Worm (Caenorhabditis elegans): ENCODE measurements around the gene C27F2.10.

DNA sequence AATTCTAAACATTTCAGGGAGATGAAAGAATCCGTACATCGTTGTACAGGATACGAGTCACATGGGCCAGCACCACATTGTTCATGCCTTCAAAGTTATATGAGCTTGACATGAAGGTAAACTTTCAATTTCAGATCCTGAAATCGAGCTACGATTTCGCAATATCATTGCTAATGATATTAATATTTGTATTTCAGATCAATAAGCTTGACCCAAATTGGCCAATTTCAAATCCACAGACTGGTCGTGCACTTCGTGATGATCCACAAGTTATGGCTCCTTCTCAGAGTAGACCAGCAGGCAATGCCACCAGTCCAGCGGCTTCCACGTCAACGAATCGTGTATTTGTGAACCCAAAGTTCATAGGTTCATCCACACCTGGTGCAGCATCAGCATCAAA is 39.7 kb upstream of the C27F2.10 start:
- TF ChIP-seq nhr-237 (tag; optimal IDR thresholded peaks at IDR 0.05) = no peak
- TF ChIP-seq nhr-77 (tag; optimal IDR thresholded peaks at IDR 0.05) = no peak
- TF ChIP-seq F13H6.1 (tag; optimal IDR thresholded peaks at IDR 0.05) = no peak
- TF ChIP-seq snpc-4 (tag; optimal IDR thresholded peaks at IDR 0.05) = no peak
- TF ChIP-seq nhr-25 (tag; optimal IDR thresholded peaks at IDR 0.05) = no peak
- no peak for TF ChIP-seq ceh-82 (tag; optimal IDR thresholded peaks at IDR 0.05)
- TF ChIP-seq aly-2 (tag; optimal IDR thresholded peaks at IDR 0.05) = no peak
- no peak for TF ChIP-seq egl-27 (tag; optimal IDR thresholded peaks at IDR 0.05)
- no peak for TF ChIP-seq nhr-11 (tag; optimal IDR thresholded peaks at IDR 0.05)
